Worm (Caenorhabditis elegans) whole organism, mixed stage, embryonic: ENCODE measurements around the gene pqn-62.

Source experiments
- bed-3 ChIP-seq: fragments of 200-800 bp; sonication (Bioruptor generic); optimal IDR thresholded peaks from 3 replicates; lab custom pipeline; 2018; ENCODE audit warnings: mild to moderate bottlenecking, missing genetic modification characterization, moderate library complexity, missing compliant biosample characterization
- blmp-1 ChIP-seq: fragments of 150-350 bp; optimal IDR thresholded peaks from 2 replicates; lab custom pipeline; 2014; ENCODE audit warnings: missing biosample characterization, missing genetic modification characterization
- ceh-39 ChIP-seq: fragments of 150-350 bp; optimal IDR thresholded peaks from 2 replicates; lab custom pipeline; 2014; ENCODE audit warnings: missing biosample characterization, missing genetic modification characterization
- ceh-43 ChIP-seq: fragments of 200-800 bp; sonication (Bioruptor generic); optimal IDR thresholded peaks from 2 replicates; lab custom pipeline; 2018; ENCODE audit warnings: mild to moderate bottlenecking, missing genetic modification characterization, moderate library complexity, missing compliant biosample characterization
- ceh-83 ChIP-seq: fragments of 200-800 bp; sonication (Bioruptor generic); optimal IDR thresholded peaks from 2 replicates; lab custom pipeline; 2018; ENCODE audit warnings: mild to moderate bottlenecking, missing genetic modification characterization, missing compliant biosample characterization
- ces-1 ChIP-seq: fragments of 150-350 bp; optimal IDR thresholded peaks from 2 replicates; lab custom pipeline; 2014; ENCODE audit warnings: missing biosample characterization, missing genetic modification reagents, missing genetic modification characterization
- cnd-1 ChIP-seq: fragments of 200-800 bp; sonication (Bioruptor generic); optimal IDR thresholded peaks from 2 replicates; lab custom pipeline; 2018; ENCODE audit warnings: mild to moderate bottlenecking, missing genetic modification characterization, missing compliant biosample characterization
- drap-1 ChIP-seq: fragments of 200-800 bp; sonication (Bioruptor generic); optimal IDR thresholded peaks from 3 replicates; lab custom pipeline; 2018; ENCODE audit warnings: mild to moderate bottlenecking, missing genetic modification characterization, missing compliant biosample characterization
- elt-1 ChIP-seq: sonication (generic microtip); optimal IDR thresholded peaks from 2 replicates; lab custom pipeline; 2017; ENCODE audit warnings: missing genetic modification characterization, mild to moderate bottlenecking, missing compliant biosample characterization, antibody characterized with exemption, moderate library complexity, borderline replicate concordance; ENCODE audit not compliant: insufficient read depth
- elt-3 ChIP-seq: fragments of 150-350 bp; optimal IDR thresholded peaks from 2 replicates; lab custom pipeline; 2014; ENCODE audit warnings: missing biosample characterization, missing genetic modification characterization
- flh-1 ChIP-seq: fragments of 200-800 bp; sonication (Bioruptor generic); optimal IDR thresholded peaks from 2 replicates; lab custom pipeline; 2018; ENCODE audit warnings: mild to moderate bottlenecking, missing genetic modification characterization, moderate library complexity, missing compliant biosample characterization
- ham-2 ChIP-seq: fragments of 200-800 bp; sonication (Bioruptor generic); optimal IDR thresholded peaks from 2 replicates; lab custom pipeline; 2018; ENCODE audit warnings: mild to moderate bottlenecking, missing genetic modification characterization, missing compliant biosample characterization
- hlh-1 ChIP-seq: fragments of 150-350 bp; optimal IDR thresholded peaks from 2 replicates; lab custom pipeline; 2014; ENCODE audit warnings: missing biosample characterization, missing genetic modification reagents, missing genetic modification characterization
- lin-13 ChIP-seq: fragments of 150-350 bp; optimal IDR thresholded peaks from 2 replicates; lab custom pipeline; 2014; ENCODE audit warnings: missing biosample characterization, missing genetic modification characterization
- lin-32 ChIP-seq: fragments of 200-800 bp; sonication (Bioruptor generic); optimal IDR thresholded peaks from 2 replicates; lab custom pipeline; 2018; ENCODE audit warnings: mild to moderate bottlenecking, missing genetic modification characterization, missing compliant biosample characterization
- lsy-2 ChIP-seq: fragments of 150-350 bp; optimal IDR thresholded peaks from 2 replicates; lab custom pipeline; 2014; ENCODE audit warnings: missing biosample characterization, missing genetic modification characterization
- mab-5 ChIP-seq: fragments of 150-350 bp; optimal IDR thresholded peaks from 2 replicates; lab custom pipeline; 2014; ENCODE audit warnings: missing biosample characterization, missing genetic modification characterization
- mep-1 ChIP-seq: fragments of 150-350 bp; optimal IDR thresholded peaks from 2 replicates; lab custom pipeline; 2017; ENCODE audit warnings: missing biosample characterization, missing genetic modification reagents, missing genetic modification characterization, inconsistent platforms
- mls-2 ChIP-seq: sonication (generic microtip); optimal IDR thresholded peaks from 2 replicates; lab custom pipeline; 2016; ENCODE audit warnings: mild to moderate bottlenecking, missing genetic modification characterization, moderate library complexity, missing compliant biosample characterization
- nhr-12 ChIP-seq: fragments of 150-350 bp; optimal IDR thresholded peaks from 2 replicates; lab custom pipeline; 2014; ENCODE audit warnings: missing biosample characterization, missing genetic modification characterization
- nhr-76 ChIP-seq: sonication (generic microtip); optimal IDR thresholded peaks from 2 replicates; lab custom pipeline; 2017; ENCODE audit warnings: missing biosample characterization, missing genetic modification characterization
- pha-4 ChIP-seq: fragments of 150-350 bp; optimal IDR thresholded peaks from 2 replicates; lab custom pipeline; 2018; ENCODE audit warnings: missing biosample characterization, missing genetic modification reagents, missing genetic modification characterization
- sem-2 ChIP-seq: fragments of 200-800 bp; sonication (Bioruptor generic); optimal IDR thresholded peaks from 2 replicates; lab custom pipeline; 2018; ENCODE audit warnings: mild to moderate bottlenecking, missing genetic modification characterization, missing compliant biosample characterization
- snpc-4 ChIP-seq: fragments of 150-350 bp; optimal IDR thresholded peaks from 2 replicates; lab custom pipeline; 2014; ENCODE audit warnings: missing biosample characterization, missing genetic modification characterization
- tbx-8 ChIP-seq: fragments of 200-800 bp; sonication (Bioruptor generic); optimal IDR thresholded peaks from 2 replicates; lab custom pipeline; 2018; ENCODE audit warnings: mild to moderate bottlenecking, missing genetic modification characterization, moderate library complexity, missing compliant biosample characterization
- unc-120 ChIP-seq: sonication (generic microtip); optimal IDR thresholded peaks from 2 replicates; lab custom pipeline; 2017; ENCODE audit warnings: missing genetic modification characterization, missing compliant biosample characterization; ENCODE audit not compliant: poor library complexity, severe bottlenecking
- unc-39 ChIP-seq: fragments of 150-350 bp; optimal IDR thresholded peaks from 2 replicates; lab custom pipeline; 2014; ENCODE audit warnings: missing biosample characterization, missing genetic modification characterization
- unc-62 ChIP-seq: fragments of 150-350 bp; optimal IDR thresholded peaks from 2 replicates; lab custom pipeline; 2014; ENCODE audit warnings: missing biosample characterization, missing genetic modification reagents, missing genetic modification characterization
- zip-8 ChIP-seq: fragments of 150-350 bp; optimal IDR thresholded peaks from 2 replicates; lab custom pipeline; 2014; ENCODE audit warnings: missing biosample characterization, missing genetic modification characterization
- ztf-11 ChIP-seq: fragments of 150-350 bp; optimal IDR thresholded peaks from 2 replicates; lab custom pipeline; 2014; ENCODE audit warnings: missing biosample characterization, missing genetic modification characterization

Gene pqn-62

DNA sequence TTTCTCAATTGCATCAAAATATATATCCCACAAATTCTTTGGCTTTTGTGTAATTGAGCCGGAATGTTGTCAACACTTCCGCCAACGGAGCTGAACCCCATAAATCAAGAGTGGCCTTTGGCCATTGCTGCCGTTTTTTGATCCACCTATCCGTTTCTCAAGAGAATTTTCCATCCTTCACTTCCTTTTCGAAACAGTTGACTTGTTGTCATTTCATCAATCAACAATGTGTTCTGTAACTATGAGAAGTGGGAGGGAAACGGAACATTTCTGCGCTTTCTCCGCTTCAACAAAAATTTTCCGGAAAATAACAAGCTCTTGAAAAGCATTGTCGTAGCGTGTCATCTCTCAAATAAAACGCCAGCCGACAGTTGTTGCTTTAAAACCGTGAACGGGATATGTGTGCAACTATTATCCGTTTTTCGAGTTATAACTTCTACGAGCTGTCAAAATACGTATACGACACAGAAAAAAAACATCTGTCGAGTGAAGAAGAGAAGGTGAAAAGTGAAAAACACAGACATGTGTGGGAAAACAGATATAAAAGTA lies 4.0 kb downstream of the pqn-62 start:
- peak; percentile 35 for TF ChIP-seq unc-62 (GFP tag; lab: Kevin White, UChicago)
- TF ChIP-seq hlh-1: peak; percentile 59
- TF ChIP-seq snpc-4 (tag; lab: Kevin White, UChicago): no peak

DNA sequence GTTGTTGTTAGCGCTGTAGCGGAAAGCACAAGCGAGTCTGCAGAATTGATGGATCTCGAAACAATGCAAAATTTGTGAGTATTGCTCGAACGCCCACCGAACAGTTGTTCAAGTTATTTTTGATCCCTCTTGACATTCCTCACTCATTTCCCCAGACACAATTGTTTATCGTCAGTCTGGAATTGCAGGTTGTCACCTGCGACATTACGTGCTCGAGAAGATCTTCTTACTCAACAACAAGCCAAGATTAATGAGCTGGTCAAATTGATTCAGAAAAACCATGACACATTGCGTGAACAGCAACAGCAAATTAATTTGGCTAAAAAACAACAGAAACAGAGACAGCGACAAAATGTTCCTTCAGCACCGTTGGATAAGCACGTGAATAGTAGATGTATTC lies 6.0 kb downstream of the pqn-62 start:
- TF ChIP-seq unc-120 (tag; lab: Kevin White, UChicago) (no peak), mep-1 (tag; lab: Kevin White, UChicago) (no peak), elt-1 (tag; lab: Kevin White, UChicago) (no peak), mab-5 (tag; lab: Kevin White, UChicago) (no peak), mls-2 (tag; lab: Kevin White, UChicago) (no peak), elt-3 (tag; lab: Kevin White, UChicago) (no peak), sem-2 (GFP tag; lab: Kevin White, UChicago) (no peak), nhr-12 (tag; lab: Kevin White, UChicago) (no peak), zip-8 (no peak), snpc-4 (tag; lab: Kevin White, UChicago) (no peak), flh-1 (GFP tag; lab: Kevin White, UChicago) (no peak), ceh-39 (tag; lab: Kevin White, UChicago) (no peak), bed-3 (no peak), unc-62 (GFP tag; lab: Kevin White, UChicago) (no peak), lin-13 (tag; lab: Kevin White, UChicago) (no peak), cnd-1 (tag; lab: Kevin White, UChicago) (no peak), tbx-8 (GFP tag; lab: Kevin White, UChicago) (no peak)

DNA sequence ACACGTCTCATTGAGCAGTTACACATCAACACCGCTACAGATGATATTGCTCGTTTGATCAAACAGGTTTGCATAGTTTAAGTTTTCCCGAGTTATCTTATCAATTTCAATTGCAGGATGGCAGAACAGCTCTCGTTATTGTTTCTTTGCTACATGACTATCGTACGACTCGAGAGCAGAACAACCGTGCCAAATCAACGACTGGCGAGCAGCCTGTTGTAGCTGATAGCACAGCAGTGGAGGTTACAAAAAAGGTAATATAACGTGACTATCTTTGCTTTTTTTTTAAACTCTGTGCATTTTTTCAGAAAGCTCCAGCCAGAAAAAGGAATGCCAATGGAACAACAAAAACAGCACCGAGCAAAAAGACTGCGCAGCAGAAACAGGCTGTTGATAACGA lies 6.5 kb downstream of the pqn-62 start:
- TF ChIP-seq blmp-1 (no peak), ceh-83 (GFP tag; lab: Kevin White, UChicago) (no peak), elt-3 (tag; lab: Kevin White, UChicago) (no peak), unc-39 (tag; lab: Kevin White, UChicago) (no peak), ztf-11 (tag; lab: Kevin White, UChicago) (no peak), lin-32 (GFP tag; lab: Kevin White, UChicago) (no peak), drap-1 (GFP tag; lab: Kevin White, UChicago) (no peak), mab-5 (tag; lab: Kevin White, UChicago) (no peak), ceh-43 (GFP tag; lab: Kevin White, UChicago) (no peak), tbx-8 (GFP tag; lab: Kevin White, UChicago) (no peak), nhr-12 (tag; lab: Kevin White, UChicago) (no peak)

DNA sequence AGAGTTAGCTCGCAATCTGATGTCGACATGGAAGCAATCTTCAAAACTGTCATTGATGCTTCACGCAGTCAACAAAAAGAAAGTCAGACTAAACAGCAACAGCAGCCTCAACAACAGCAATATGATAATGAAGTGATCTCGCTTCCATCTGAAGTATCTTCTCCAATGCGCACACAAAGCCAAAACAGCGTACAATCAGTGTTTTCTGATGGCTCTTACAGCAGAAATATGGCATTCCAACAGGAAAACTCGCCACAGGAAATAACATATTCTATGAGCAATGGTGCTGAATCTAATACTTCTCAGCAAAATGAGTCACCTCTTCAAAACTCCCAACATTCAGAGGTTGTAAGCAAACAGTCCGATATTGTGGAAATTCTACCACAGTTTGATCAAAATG lies 7.0 kb downstream of the pqn-62 start:
- TF ChIP-seq nhr-12 (tag; lab: Kevin White, UChicago): no peak
- TF ChIP-seq ceh-43 (GFP tag; lab: Kevin White, UChicago): no peak
- no peak for TF ChIP-seq sem-2 (GFP tag; lab: Kevin White, UChicago)
- TF ChIP-seq ham-2 (GFP tag; lab: Kevin White, UChicago): no peak
- TF ChIP-seq ces-1: no peak
- TF ChIP-seq nhr-76 (tag; lab: Kevin White, UChicago): no peak
- TF ChIP-seq lsy-2 (tag; lab: Kevin White, UChicago): no peak
- TF ChIP-seq hlh-1: no peak
- TF ChIP-seq flh-1 (GFP tag; lab: Kevin White, UChicago): no peak
- TF ChIP-seq blmp-1: no peak
- no peak for TF ChIP-seq ztf-11 (tag; lab: Kevin White, UChicago)
- TF ChIP-seq elt-3 (tag; lab: Kevin White, UChicago): no peak
- TF ChIP-seq pha-4 (tag; lab: Kevin White, UChicago): no peak

DNA sequence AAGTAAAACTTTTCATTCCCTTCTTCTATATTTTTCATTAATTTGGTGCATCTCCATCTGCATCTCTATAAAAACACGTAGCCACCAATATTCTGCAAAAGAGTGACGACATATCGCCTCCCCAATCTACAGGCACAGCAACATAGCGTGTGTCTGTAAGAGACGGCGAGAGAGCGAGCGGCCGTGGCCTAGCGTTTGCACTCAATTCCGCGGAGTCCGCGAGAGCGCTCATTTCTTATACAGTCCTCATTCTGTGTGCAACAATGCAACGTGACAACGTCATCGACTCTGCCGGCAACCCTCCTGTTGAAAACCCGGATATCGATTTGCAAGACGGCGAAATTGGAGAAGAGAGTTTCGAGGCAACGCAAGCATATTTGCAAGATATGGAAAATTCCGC lies 9.7 kb downstream of the pqn-62 start, which contains the start of gene H28G03.2:
Gene H28G03.2 (plus strand): TSS at position 200 of the 400 bp plus-strand sequence.
- peak; percentile 42 for TF ChIP-seq ham-2 (GFP tag; lab: Kevin White, UChicago)
- TF ChIP-seq pha-4 (tag; lab: Kevin White, UChicago): no peak
- TF ChIP-seq tbx-8 (GFP tag; lab: Kevin White, UChicago): no peak
